Fruit fly (Drosophila melanogaster): ENCODE data around the gene Pex12.

The Pex12 gene

DNA sequence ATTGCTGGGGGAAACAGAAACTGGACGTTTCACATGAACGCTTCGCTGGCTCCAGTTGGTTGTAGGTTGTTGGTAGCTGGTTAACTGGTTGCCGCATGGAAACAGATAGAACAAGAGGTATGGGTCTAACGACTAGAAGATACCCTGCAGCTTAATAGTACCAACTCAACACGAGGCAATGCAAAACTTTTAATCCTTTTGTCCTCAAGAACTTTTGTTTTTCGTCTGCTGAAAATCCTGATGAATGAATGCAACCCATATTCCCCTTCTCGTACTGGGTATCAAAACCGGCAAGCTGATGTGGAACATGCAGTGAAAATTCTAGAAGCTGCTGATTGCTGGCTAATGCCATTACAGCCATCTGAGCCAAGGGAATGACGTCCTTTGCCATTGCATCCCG is 22.2 kb downstream of the Pex12 start (continued):
- no peak for TF ChIP-seq NC2α (GFP tag; optimal IDR thresholded peaks at IDR 0.05)

DNA sequence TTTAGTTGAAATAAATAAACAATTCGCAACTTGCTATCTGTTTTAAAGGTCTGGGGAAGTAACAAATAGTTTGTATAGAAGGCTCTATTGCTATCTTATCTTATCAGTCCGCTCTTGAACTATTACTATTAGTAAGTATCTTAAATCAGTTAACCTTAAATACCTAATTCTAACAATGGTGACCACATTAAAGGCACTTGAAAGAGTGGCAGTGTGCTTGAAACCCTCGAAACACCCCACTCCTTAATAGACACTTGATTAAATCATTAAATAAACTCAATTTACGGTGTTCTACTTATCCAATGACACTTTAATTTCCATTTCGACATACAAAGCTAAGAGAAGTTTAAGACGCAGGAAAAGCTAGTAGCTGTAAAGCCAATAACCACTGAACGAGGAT is 23.0 kb downstream of the Pex12 start:
- TF ChIP-seq toy (GFP tag; IDR thresholded peaks at IDR 0.05), result no peak
- no peak for TF ChIP-seq CG3407 (GFP tag; optimal IDR thresholded peaks at IDR 0.05)
- no peak for TF ChIP-seq jumu (GFP tag; optimal IDR thresholded peaks at IDR 0.05)
- peak; percentile 3 for TF ChIP-seq Med (GFP tag)
- TF ChIP-seq mld (GFP tag; IDR thresholded peaks at IDR 0.05; ENCODE audit: partially characterized antibody), result no peak
- no peak for TF ChIP-seq CG14860 (GFP tag; IDR thresholded peaks at IDR 0.05; ENCODE audit: partially characterized antibody)
- TF ChIP-seq Oli (tag; optimal IDR thresholded peaks at IDR 0.05), result no peak
- peak; percentile 22 for TF ChIP-seq grn (GFP tag; optimal IDR thresholded peaks at IDR 0.05)
- no peak for TF ChIP-seq rib (GFP tag; IDR thresholded peaks at IDR 0.05)
- TF ChIP-seq Tbp (GFP tag; optimal IDR thresholded peaks at IDR 0.05), result no peak
- TF ChIP-seq CG14441 (GFP tag; IDR thresholded peaks at IDR 0.05), result no peak
- TF ChIP-seq Dek (tag; optimal IDR thresholded peaks at IDR 0.05), result no peak
- TF ChIP-seq dysf (GFP tag; IDR thresholded peaks at IDR 0.05), result no peak
- TF ChIP-seq trh (GFP tag; optimal IDR thresholded peaks at IDR 0.05), result no peak
- no peak for TF ChIP-seq CG10147 (GFP tag; optimal IDR thresholded peaks at IDR 0.05)
- no peak for TF ChIP-seq CG32772 (GFP tag; IDR thresholded peaks at IDR 0.05)
- no peak for TF ChIP-seq Lpt (GFP tag; optimal IDR thresholded peaks at IDR 0.05)
- TF ChIP-seq CG34422 (GFP tag; IDR thresholded peaks at IDR 0.05), result no peak
- no peak for TF ChIP-seq CHES-1-like (GFP tag; optimal IDR thresholded peaks at IDR 0.05)
- no peak for TF ChIP-seq salm (tag; optimal IDR thresholded peaks at IDR 0.05)
- TF ChIP-seq CG6854 (GFP tag; optimal IDR thresholded peaks at IDR 0.05), result no peak
- no peak for TF ChIP-seq CG10543 (GFP tag; optimal IDR thresholded peaks at IDR 0.05)
- TF ChIP-seq gsb (GFP tag; IDR thresholded peaks at IDR 0.05), result no peak
- TF ChIP-seq Side (GFP tag; optimal IDR thresholded peaks at IDR 0.05), result no peak
- TF ChIP-seq Ets65A (GFP tag), result no peak
- TF ChIP-seq ttk (GFP tag; IDR thresholded peaks at IDR 0.05), result no peak
- no peak for TF ChIP-seq CG12236 (GFP tag; optimal IDR thresholded peaks at IDR 0.05)
- no peak for TF ChIP-seq Elba2 (GFP tag; optimal IDR thresholded peaks at IDR 0.05)
- no peak for TF ChIP-seq CG15601 (tag; optimal IDR thresholded peaks at IDR 0.05)
- no peak for TF ChIP-seq CG8944 (GFP tag; optimal IDR thresholded peaks at IDR 0.05)
- TF ChIP-seq sug (tag; optimal IDR thresholded peaks at IDR 0.05), result peak; percentile 29
- TF ChIP-seq CG17385 (GFP tag; optimal IDR thresholded peaks at IDR 0.05), result no peak
- no peak for TF ChIP-seq Scr (GFP tag; IDR thresholded peaks at IDR 0.05; ENCODE audit: partially characterized antibody)
- no peak for TF ChIP-seq Mes4 (GFP tag; optimal IDR thresholded peaks at IDR 0.05)
- no peak for TF ChIP-seq tll (GFP tag; optimal IDR thresholded peaks at IDR 0.05)
- TF ChIP-seq CG18599 (GFP tag; optimal IDR thresholded peaks at IDR 0.05), result peak; percentile 3
- TF ChIP-seq pnt (GFP tag; optimal IDR thresholded peaks at IDR 0.05), result no peak
- peak; percentile 62 for TF ChIP-seq mirr (GFP tag; optimal IDR thresholded peaks at IDR 0.05)
- no peak for TF ChIP-seq YL-1 (GFP tag; optimal IDR thresholded peaks at IDR 0.05)
- TF ChIP-seq sim (GFP tag; IDR thresholded peaks at IDR 0.05), result no peak
- no peak for TF ChIP-seq CG2678 (tag; optimal IDR thresholded peaks at IDR 0.05)
- no peak for TF ChIP-seq danr (GFP tag; IDR thresholded peaks at IDR 0.05)
- no peak for TF ChIP-seq Ptx1 (GFP tag; IDR thresholded peaks at IDR 0.05)
- TF ChIP-seq CG18262 (tag; optimal IDR thresholded peaks at IDR 0.05), result no peak
- no peak for TF ChIP-seq pan (optimal IDR thresholded peaks at IDR 0.05)
- TF ChIP-seq pan (GFP tag; optimal IDR thresholded peaks at IDR 0.05 in 1 of 2, IDR thresholded peaks at IDR 0.05 in 1 of 2), result no peak
- TF ChIP-seq Xbp1 (GFP tag; optimal IDR thresholded peaks at IDR 0.05), result no peak
- no peak for TF ChIP-seq chm (GFP tag; IDR thresholded peaks at IDR 0.05)
- TF ChIP-seq CG12219 (GFP tag; optimal IDR thresholded peaks at IDR 0.05), result no peak
- TF ChIP-seq Fer2 (tag; optimal IDR thresholded peaks at IDR 0.05), result no peak
